Fruit fly (Drosophila melanogaster) whole organism, embryonic: ENCODE data around the gene unc79.
A peak's percentile ranks its signal among the peaks of the same experiment; 100 is the strongest.

ENCODE experiments used
- BtbVII ChIP-seq: fragments of 200-800 bp; sonication (Bioruptor generic); optimal IDR thresholded peaks from 3 replicates; lab custom pipeline; 2017; ENCODE audit warnings: missing biosample characterization, mild to moderate bottlenecking, missing genetic modification characterization
- CG10321 ChIP-seq: fragments of 200-800 bp; sonication (Bioruptor generic); IDR thresholded peaks from 2 replicates; pipeline ENCODE4 v1.3.6; 2022; ENCODE audit warnings: missing biosample characterization, missing genetic modification characterization
- CG10366 ChIP-seq: fragments of 200-800 bp; sonication (Bioruptor generic); IDR thresholded peaks from 2 replicates; pipeline ENCODE4 v1.3.6; 2022; ENCODE audit warnings: missing biosample characterization, missing genetic modification characterization
- CG11093 ChIP-seq: fragments of 200-800 bp; sonication (Bioruptor generic); IDR thresholded peaks from 3 replicates; pipeline ENCODE4 v1.3.6; 2022; ENCODE audit warnings: missing biosample characterization, missing genetic modification characterization
- CG11504 ChIP-seq: fragments of 200-800 bp; sonication (Bioruptor generic); optimal IDR thresholded peaks from 3 replicates; lab custom pipeline; 2019; ENCODE audit warnings: missing biosample characterization, mild to moderate bottlenecking, missing genetic modification characterization, moderate library complexity
- CG12219 ChIP-seq: fragments of 200-800 bp; sonication (Bioruptor generic); optimal IDR thresholded peaks from 3 replicates; lab custom pipeline; 2018; ENCODE audit warnings: missing biosample characterization, mild to moderate bottlenecking, missing genetic modification characterization
- CG12391 ChIP-seq: fragments of 200-800 bp; sonication (Bioruptor generic); optimal IDR thresholded peaks from 3 replicates; lab custom pipeline; 2018; ENCODE audit warnings: missing biosample characterization, mild to moderate bottlenecking, missing genetic modification characterization, moderate library complexity
- CG12769 ChIP-seq: fragments of 200-800 bp; sonication (Bioruptor generic); optimal IDR thresholded peaks from 2 replicates; lab custom pipeline; 2019; ENCODE audit warnings: missing biosample characterization, mild to moderate bottlenecking, missing genetic modification characterization, moderate library complexity
- CG13624 ChIP-seq: fragments of 200-800 bp; sonication (Bioruptor generic); optimal IDR thresholded peaks from 2 replicates; lab custom pipeline; 2016; ENCODE audit warnings: missing biosample characterization, missing genetic modification characterization
- CG13894 ChIP-seq: fragments of 200-800 bp; sonication (Bioruptor generic); optimal IDR thresholded peaks from 3 replicates; lab custom pipeline; 2018; ENCODE audit warnings: missing biosample characterization, mild to moderate bottlenecking, missing genetic modification characterization, moderate library complexity
- CG14710 ChIP-seq: fragments of 200-800 bp; sonication (Bioruptor generic); optimal IDR thresholded peaks from 3 replicates; lab custom pipeline; 2019; ENCODE audit warnings: missing biosample characterization, mild to moderate bottlenecking, missing genetic modification characterization, moderate library complexity
- CG15073 ChIP-seq: fragments of 200-800 bp; sonication (Bioruptor generic); optimal IDR thresholded peaks from 2 replicates; lab custom pipeline; 2016; ENCODE audit warnings: missing biosample characterization, missing genetic modification characterization
- CG1602 ChIP-seq: fragments of 200-800 bp; sonication (Bioruptor generic); optimal IDR thresholded peaks from 3 replicates; lab custom pipeline; 2016; ENCODE audit warnings: missing biosample characterization, missing genetic modification characterization
- CG1647 ChIP-seq: fragments of 200-800 bp; sonication (Bioruptor generic); optimal IDR thresholded peaks from 3 replicates; lab custom pipeline; 2016; ENCODE audit warnings: missing biosample characterization, missing genetic modification characterization
- CG16813 ChIP-seq: fragments of 200-800 bp; sonication (Bioruptor generic); IDR thresholded peaks from 3 replicates; pipeline ENCODE4 v1.3.6; 2022; ENCODE audit warnings: missing biosample characterization, missing genetic modification characterization; ENCODE audit not compliant: partially characterized antibody
- CG17328 ChIP-seq: fragments of 200-800 bp; sonication (Bioruptor generic); IDR thresholded peaks from 2 replicates; pipeline ENCODE4 v1.3.6; 2022; ENCODE audit warnings: missing biosample characterization, missing genetic modification characterization
- CG17361 ChIP-seq: fragments of 200-800 bp; sonication (Bioruptor generic); IDR thresholded peaks from 3 replicates; pipeline ENCODE4 v1.3.6; 2022; ENCODE audit warnings: missing biosample characterization, missing genetic modification characterization
- CG18476 ChIP-seq: fragments of 200-800 bp; sonication (Bioruptor generic); optimal IDR thresholded peaks from 2 replicates; lab custom pipeline; 2016; ENCODE audit warnings: missing biosample characterization, mild to moderate bottlenecking, missing genetic modification characterization
- CG4404 ChIP-seq: fragments of 200-800 bp; sonication (Bioruptor generic); IDR thresholded peaks from 2 replicates; pipeline ENCODE4 v1.3.6; 2022; ENCODE audit warnings: missing biosample characterization, missing genetic modification characterization
- CG8281 ChIP-seq: fragments of 200-800 bp; sonication (Bioruptor generic); optimal IDR thresholded peaks from 2 replicates; lab custom pipeline; 2018; ENCODE audit warnings: missing biosample characterization, mild to moderate bottlenecking, missing genetic modification characterization, moderate library complexity
- CG8765 ChIP-seq: fragments of 200-800 bp; sonication (Bioruptor generic); IDR thresholded peaks from 2 replicates; pipeline ENCODE4 v1.3.6; 2022; ENCODE audit warnings: missing biosample characterization, missing genetic modification characterization
- Chrac-16 ChIP-seq: fragments of 200-800 bp; sonication (Bioruptor generic); optimal IDR thresholded peaks from 3 replicates; lab custom pipeline; 2016; ENCODE audit warnings: missing biosample characterization, missing genetic modification characterization
- Drgx ChIP-seq: fragments of 200-800 bp; sonication (Bioruptor generic); IDR thresholded peaks from 2 replicates; pipeline ENCODE4 v1.3.6; 2022; ENCODE audit warnings: missing biosample characterization, missing genetic modification characterization
- HLH4C ChIP-seq: fragments of 200-800 bp; sonication (Bioruptor generic); IDR thresholded peaks from 3 replicates; pipeline ENCODE4 v1.3.6; 2022; ENCODE audit warnings: missing biosample characterization, missing genetic modification characterization; ENCODE audit not compliant: partially characterized antibody
- Kr ChIP-seq: fragments of 200-800 bp; sonication (Bioruptor generic); optimal IDR thresholded peaks from 2 replicates; lab custom pipeline; 2017; ENCODE audit warnings: missing biosample characterization, mild to moderate bottlenecking, missing genetic modification characterization
- Mrtf ChIP-seq: fragments of 200-800 bp; sonication (Bioruptor generic); IDR thresholded peaks from 3 replicates; pipeline ENCODE4 v1.3.6; 2022; ENCODE audit warnings: missing biosample characterization, missing genetic modification characterization
- Neu2 ChIP-seq: fragments of 200-800 bp; sonication (Bioruptor generic); optimal IDR thresholded peaks from 3 replicates; lab custom pipeline; 2016; ENCODE audit warnings: missing biosample characterization, missing genetic modification characterization, borderline replicate concordance
- Oli ChIP-seq: fragments of 200-800 bp; sonication (Bioruptor generic); optimal IDR thresholded peaks from 2 replicates; lab custom pipeline; 2018; ENCODE audit warnings: missing biosample characterization, mild to moderate bottlenecking, missing genetic modification characterization, moderate library complexity
- Sox102F ChIP-seq: fragments of 200-800 bp; sonication (Bioruptor generic); optimal IDR thresholded peaks from 2 replicates; lab custom pipeline; 2018; ENCODE audit warnings: missing biosample characterization, mild to moderate bottlenecking, missing genetic modification characterization, moderate library complexity
- Spps ChIP-seq: fragments of 200-800 bp; sonication (Bioruptor generic); optimal IDR thresholded peaks from 2 replicates; lab custom pipeline; 2018; ENCODE audit warnings: missing biosample characterization, mild to moderate bottlenecking, missing genetic modification characterization
- Vsx1 ChIP-seq: fragments of 200-800 bp; sonication (Bioruptor generic); optimal IDR thresholded peaks from 2 replicates; lab custom pipeline; 2017; ENCODE audit warnings: missing biosample characterization, mild to moderate bottlenecking, missing genetic modification characterization, missing genetic modification reagents
- ato ChIP-seq: fragments of 200-800 bp; sonication (Bioruptor generic); IDR thresholded peaks from 2 replicates; pipeline ENCODE4 v1.3.6; 2022; ENCODE audit warnings: missing biosample characterization, missing genetic modification characterization; ENCODE audit not compliant: partially characterized antibody
- exex ChIP-seq: fragments of 200-800 bp; sonication (Bioruptor generic); optimal IDR thresholded peaks from 4 replicates; lab custom pipeline; 2018; ENCODE audit warnings: missing biosample characterization, mild to moderate bottlenecking, missing genetic modification characterization, moderate library complexity
- gem ChIP-seq: fragments of 200-800 bp; sonication (Bioruptor generic); optimal IDR thresholded peaks from 2 replicates; lab custom pipeline; 2019; ENCODE audit warnings: missing biosample characterization, mild to moderate bottlenecking, missing genetic modification characterization, moderate library complexity
- lbe ChIP-seq: fragments of 200-800 bp; sonication (Bioruptor generic); optimal IDR thresholded peaks from 2 replicates; lab custom pipeline; 2016; ENCODE audit warnings: missing biosample characterization, mild to moderate bottlenecking, missing genetic modification characterization
- lmd ChIP-seq: fragments of 200-800 bp; sonication (Bioruptor generic); IDR thresholded peaks from 2 replicates; pipeline ENCODE4 v1.3.6; 2022; ENCODE audit warnings: missing biosample characterization, missing genetic modification characterization
- lola ChIP-seq, 3 experiments: fragments of >200 bp in 2 of 3; fragments of 200-800 bp in 1 of 3; sonication (Bioruptor generic) in 1 of 3; optimal IDR thresholded peaks; 2 replicates each; lab custom pipeline; 2017 to 2019; ENCODE audit warnings: missing biosample characterization in 3 of 3, missing genetic modification characterization in 3 of 3, mild to moderate bottlenecking in 1 of 3, moderate library complexity in 1 of 3
- lov ChIP-seq, 2 experiments: fragments of 200-800 bp in 1 of 2; fragments of >200 bp in 1 of 2; sonication (Bioruptor generic) in 1 of 2; IDR thresholded peaks in 1 of 2; optimal IDR thresholded peaks in 1 of 2; 2 replicates in 1 of 2; 3 replicates in 1 of 2; pipeline versions ENCODE4 v1.3.6 to Lab custom; 2017 to 2022; ENCODE audit warnings: missing biosample characterization in 1 of 2, missing genetic modification characterization in 1 of 2
- nmo ChIP-seq: fragments of 200-800 bp; sonication (Bioruptor generic); optimal IDR thresholded peaks from 2 replicates; lab custom pipeline; 2018; ENCODE audit warnings: missing biosample characterization, mild to moderate bottlenecking, missing genetic modification characterization, moderate library complexity
- nom ChIP-seq: fragments of 200-800 bp; sonication (Bioruptor generic); optimal IDR thresholded peaks from 2 replicates; lab custom pipeline; 2017; ENCODE audit warnings: missing biosample characterization, missing genetic modification characterization, mild to moderate bottlenecking, moderate library complexity, missing genetic modification reagents
- phol ChIP-seq: fragments of 200-800 bp; sonication (Bioruptor generic); optimal IDR thresholded peaks from 3 replicates; lab custom pipeline; 2018; ENCODE audit warnings: missing biosample characterization, mild to moderate bottlenecking, missing genetic modification characterization, moderate library complexity
- pzg ChIP-seq: fragments of 200-800 bp; sonication (Bioruptor generic); optimal IDR thresholded peaks from 3 replicates; lab custom pipeline; 2018; ENCODE audit warnings: missing biosample characterization, mild to moderate bottlenecking, missing genetic modification characterization, moderate library complexity
- row ChIP-seq: fragments of 200-800 bp; sonication (Bioruptor generic); IDR thresholded peaks from 3 replicates; pipeline ENCODE4 v1.3.6; 2022; ENCODE audit warnings: missing biosample characterization, missing genetic modification characterization
- sd ChIP-seq: fragments of 200-800 bp; sonication (Bioruptor generic); optimal IDR thresholded peaks from 3 replicates; lab custom pipeline; 2018; ENCODE audit warnings: missing biosample characterization, mild to moderate bottlenecking, missing genetic modification characterization, moderate library complexity
- sqz ChIP-seq: fragments of 200-800 bp; sonication (Bioruptor generic); optimal IDR thresholded peaks from 3 replicates; lab custom pipeline; 2018; ENCODE audit warnings: missing biosample characterization, mild to moderate bottlenecking, missing genetic modification characterization
- unc-4 ChIP-seq: fragments of 200-800 bp; sonication (Bioruptor generic); IDR thresholded peaks from 2 replicates; pipeline ENCODE4 v1.3.6; 2022; ENCODE audit warnings: missing biosample characterization, missing genetic modification characterization; ENCODE audit not compliant: partially characterized antibody
- unpg ChIP-seq: fragments of 200-800 bp; sonication (Bioruptor generic); optimal IDR thresholded peaks from 3 replicates; lab custom pipeline; 2018; ENCODE audit warnings: missing biosample characterization, mild to moderate bottlenecking, missing genetic modification characterization, moderate library complexity
- zen ChIP-seq: fragments of 200-800 bp; sonication (Bioruptor generic); optimal IDR thresholded peaks from 3 replicates; lab custom pipeline; 2018; ENCODE audit warnings: missing biosample characterization, mild to moderate bottlenecking, missing genetic modification characterization, moderate library complexity
- zfh1 ChIP-seq: fragments of 200-800 bp; sonication (Bioruptor generic); IDR thresholded peaks from 3 replicates; pipeline ENCODE4 v1.3.6; 2022; ENCODE audit warnings: missing biosample characterization, missing genetic modification characterization

The unc79 gene

DNA sequence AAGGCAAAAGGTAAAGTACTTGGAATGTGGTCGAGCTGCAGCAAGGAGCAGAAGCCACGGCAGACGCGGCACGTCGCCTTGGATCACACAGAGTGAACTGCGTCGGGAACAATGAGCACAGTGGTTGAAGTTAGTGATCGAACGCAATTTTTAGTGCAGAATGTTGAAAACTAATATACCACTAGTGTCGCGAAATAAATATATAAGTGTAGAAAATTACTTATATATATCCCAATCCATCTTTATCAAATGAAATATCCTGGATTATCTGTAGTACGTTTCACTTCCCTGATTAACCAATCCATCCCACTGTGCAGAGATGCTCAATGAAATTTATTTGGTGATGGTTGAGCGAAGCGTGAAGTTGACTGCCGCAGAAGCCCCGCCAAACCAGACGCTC lies 40.6 kb upstream of the unc79 start (continued):
- TF ChIP-seq CG11093 (no peak), Neu2 (GFP tag; lab: Kevin White, UChicago) (no peak), CG15073 (GFP tag; lab: Kevin White, UChicago) (no peak), nmo (GFP tag; lab: Kevin White, UChicago) (peak; percentile 25), CG13624 (GFP tag; lab: Kevin White, UChicago) (no peak), zen (tag; lab: Kevin White, UChicago) (peak; percentile 15), nom (GFP tag; lab: Kevin White, UChicago) (peak; percentile 70), CG1647 (GFP tag; lab: Kevin White, UChicago) (no peak), Spps (tag; lab: Kevin White, UChicago) (peak; percentile 3), lov (optimal IDR thresholded peaks at IDR 0.05; lab: Kevin White, UChicago) (no peak), lov (GFP tag; IDR thresholded peaks at IDR 0.05; lab: Robert Waterston, UW) (no peak), CG13894 (tag; lab: Kevin White, UChicago) (no peak), CG17328 (GFP tag; lab: Robert Waterston, UW) (peak; percentile 38; the same call in 1 of the 2 replicates), pzg (GFP tag; lab: Kevin White, UChicago) (no peak), unc-4 (GFP tag; lab: Robert Waterston, UW) (no peak), Drgx (peak; percentile 39; the same call in 1 of the 2 replicates), CG4404 (peak; percentile 31; the same call in 1 of the 2 replicates), Oli (tag; lab: Kevin White, UChicago) (peak; percentile 20), lmd (0 out of 2 replicates have a peak, but pooled peaks have one; percentile 21), CG11504 (tag; lab: Kevin White, UChicago) (peak; percentile 6), Sox102F (GFP tag; lab: Kevin White, UChicago) (peak; percentile 48), CG17361 (GFP tag; lab: Robert Waterston, UW) (0 out of 3 replicates have a peak, but pooled peaks have one; percentile 27), exex (no peak), CG10366 (GFP tag; lab: Robert Waterston, UW) (no peak), gem (peak; percentile 45), Chrac-16 (GFP tag; lab: Kevin White, UChicago) (no peak), HLH4C (GFP tag; lab: Robert Waterston, UW) (no peak), CG8281 (tag; lab: Kevin White, UChicago) (no peak), lola (GFP tag; optimal IDR thresholded peaks at IDR 0.05; lab: Kevin White, UChicago) (peak in 1 of 3 experiments; percentile 34), zfh1 (peak; percentile 56; the same call in 1 of the 3 replicates), CG12769 (no peak), CG16813 (GFP tag; lab: Robert Waterston, UW) (no peak), BtbVII (GFP tag; lab: Kevin White, UChicago) (no peak), CG1602 (no peak), CG12219 (no peak), sd (tag; lab: Kevin White, UChicago) (no peak), CG10321 (GFP tag; lab: Robert Waterston, UW) (no peak), sqz (GFP tag; lab: Kevin White, UChicago) (no peak), CG12391 (tag; lab: Kevin White, UChicago) (peak; percentile 12), phol (tag; lab: Kevin White, UChicago) (peak; percentile 31), row (GFP tag; lab: Robert Waterston, UW) (no peak), CG14710 (peak; percentile 1), Mrtf (no peak), ato (GFP tag; lab: Robert Waterston, UW) (no peak), lbe (GFP tag; lab: Kevin White, UChicago) (peak; percentile 89), CG8765 (GFP tag; lab: Robert Waterston, UW) (no peak), CG18476 (GFP tag; lab: Kevin White, UChicago) (no peak), Kr (GFP tag; lab: Kevin White, UChicago) (no peak), unpg (peak; percentile 24), Vsx1 (GFP tag; lab: Kevin White, UChicago) (no peak)
